Worm (Caenorhabditis elegans): ENCODE data around the gene dod-3.

- no peak for TF ChIP-seq unc-62 (GFP tag; optimal IDR thresholded peaks at IDR 0.05)
- no peak for TF ChIP-seq ama-1 (optimal IDR thresholded peaks at IDR 0.05)
- TF ChIP-seq ama-1 (GFP tag; optimal IDR thresholded peaks at IDR 0.05) = no peak
- TF ChIP-seq Y79H2A.3 (GFP tag; conservative IDR thresholded peaks at IDR 0.05) = no peak
- no peak for TF ChIP-seq F10E7.11 (tag; optimal IDR thresholded peaks at IDR 0.05)
- no peak for TF ChIP-seq ztf-25 (GFP tag; IDR thresholded peaks at IDR 0.05)
- no peak for TF ChIP-seq nfya-1 (tag; optimal IDR thresholded peaks at IDR 0.05; ENCODE audit: borderline replicate concordance, insufficient read depth)
- no peak for TF ChIP-seq F23B12.7 (tag; optimal IDR thresholded peaks at IDR 0.05; ENCODE audit: insufficient read depth)
- TF ChIP-seq ceh-91 (GFP tag; IDR thresholded peaks at IDR 0.05) = no peak
- TF ChIP-seq ceh-58 (GFP tag; IDR thresholded peaks at IDR 0.05) = no peak
Observed at ce11 chrV:2758437-2758836, 27.5 kb upstream of the dod-3 start.
